Fruit fly (Drosophila melanogaster): Measurements from ENCODE around the gene CG31759.

CG31759 gene

DNA sequence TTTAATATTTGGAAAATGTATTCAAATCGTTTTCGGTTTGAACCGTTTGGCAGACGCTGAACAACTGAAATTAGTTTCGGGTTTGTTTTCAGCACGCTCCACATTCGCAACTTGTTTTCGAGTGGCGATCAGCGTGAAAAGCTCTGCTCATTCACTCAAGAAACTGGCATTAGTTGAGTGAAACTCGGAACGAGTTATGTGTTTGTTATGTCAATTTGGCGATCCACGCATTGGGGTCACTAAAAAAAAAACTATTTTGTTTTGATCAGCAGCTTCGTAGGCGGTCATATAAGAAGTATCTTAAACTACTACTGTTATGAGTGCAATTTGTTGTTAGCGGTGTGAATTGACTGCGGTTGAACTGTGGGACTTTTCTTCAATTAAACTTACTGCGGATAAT is 29.9 kb upstream of the CG31759 start, which contains the start of gene atilla:
Gene atilla (minus strand): TSS at position 266 of the 400 bp plus-strand sequence.
- no peak for TF ChIP-seq pad (GFP tag; optimal IDR thresholded peaks at IDR 0.05)
- no peak for TF ChIP-seq ovo (GFP tag; optimal IDR thresholded peaks at IDR 0.05)
- TF ChIP-seq bab1 (GFP tag; optimal IDR thresholded peaks at IDR 0.05) = no peak
- TF ChIP-seq cic (GFP tag; optimal IDR thresholded peaks at IDR 0.05) = no peak
- TF ChIP-seq CG14711 (tag; optimal IDR thresholded peaks at IDR 0.05) = no peak
- TF ChIP-seq Clk (GFP tag; optimal IDR thresholded peaks at IDR 0.05) = no peak
- TF ChIP-seq CG12768 (GFP tag; optimal IDR thresholded peaks at IDR 0.05) = no peak

DNA sequence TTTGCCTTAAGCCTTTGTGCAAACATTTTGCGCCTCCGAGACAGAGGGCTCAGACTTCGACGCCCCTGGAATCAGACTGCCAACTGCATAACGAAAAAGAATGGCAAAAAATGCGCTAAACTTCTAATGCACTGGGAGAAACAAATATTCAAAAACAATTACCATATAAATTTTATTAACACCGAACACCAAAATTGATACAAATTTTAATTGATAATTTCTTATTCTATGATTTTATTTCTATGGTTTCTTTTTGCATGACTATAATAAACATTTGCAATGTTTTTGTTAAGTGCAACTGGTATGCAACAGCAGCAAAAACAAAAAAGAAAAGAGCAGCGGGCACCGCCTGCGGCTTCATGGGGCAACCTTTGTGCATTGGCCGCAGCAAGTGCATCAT is 14.5 kb upstream of the CG31759 start:
- no peak for TF ChIP-seq cic (GFP tag; optimal IDR thresholded peaks at IDR 0.05)

DNA sequence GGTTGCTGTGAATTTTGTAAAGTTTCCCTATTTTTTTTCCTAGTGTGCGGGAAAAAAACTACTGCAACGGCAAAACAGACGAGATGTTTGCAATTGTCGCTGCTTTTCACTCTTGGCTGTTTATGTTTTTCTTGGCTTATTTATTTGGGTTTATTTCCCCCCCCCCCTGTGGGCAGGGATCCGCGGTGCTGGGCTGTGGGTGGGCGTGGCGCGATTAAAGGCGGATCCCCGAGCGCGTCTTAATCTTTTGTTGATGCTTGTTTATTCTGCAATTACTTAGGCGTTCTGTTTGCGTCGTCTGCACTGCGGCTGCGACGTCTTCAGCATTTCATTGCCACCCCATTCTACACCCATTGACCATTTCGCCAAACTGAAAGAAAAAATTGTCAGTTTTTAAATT is 12.7 kb upstream of the CG31759 start:
- TF ChIP-seq Mnt (GFP tag; optimal IDR thresholded peaks at IDR 0.05) (no peak), CG11617 (GFP tag; optimal IDR thresholded peaks at IDR 0.05) (no peak), toe (GFP tag; optimal IDR thresholded peaks at IDR 0.05) (no peak), tj (GFP tag; optimal IDR thresholded peaks at IDR 0.05) (no peak), CG14711 (tag; optimal IDR thresholded peaks at IDR 0.05) (no peak), CG33017 (tag; optimal IDR thresholded peaks at IDR 0.05) (no peak), pad (GFP tag; optimal IDR thresholded peaks at IDR 0.05) (no peak), Crg-1 (GFP tag; optimal IDR thresholded peaks at IDR 0.05) (no peak), Clk (GFP tag; optimal IDR thresholded peaks at IDR 0.05) (no peak), CG1620 (GFP tag; optimal IDR thresholded peaks at IDR 0.05) (no peak), Hr96 (GFP tag; optimal IDR thresholded peaks at IDR 0.05) (no peak), CG12768 (GFP tag; optimal IDR thresholded peaks at IDR 0.05) (no peak), CG7045 (GFP tag; optimal IDR thresholded peaks at IDR 0.05) (no peak), ovo (GFP tag; optimal IDR thresholded peaks at IDR 0.05) (no peak)

DNA sequence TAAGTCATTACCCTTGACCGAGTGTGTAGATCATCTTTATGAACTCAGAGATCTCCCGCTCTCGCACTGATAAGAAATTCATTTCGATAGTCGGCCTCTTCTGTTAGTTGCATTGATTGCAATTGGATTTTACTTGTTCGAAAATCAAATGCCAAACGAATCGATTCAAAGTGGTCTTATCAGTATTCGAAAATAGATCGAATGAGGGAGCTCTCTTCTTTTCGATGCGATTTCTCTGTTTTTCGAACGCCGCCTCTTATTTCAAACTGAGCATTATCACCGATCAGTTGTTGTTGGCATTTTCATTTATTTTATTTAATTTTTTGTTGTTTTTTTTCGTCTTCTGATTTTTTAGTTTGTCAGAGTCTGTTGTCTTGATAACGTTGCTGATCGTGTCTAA is 6.5 kb upstream of the CG31759 start:
- TF ChIP-seq tj (GFP tag; optimal IDR thresholded peaks at IDR 0.05) (no peak), kay (GFP tag; ENCODE audit: borderline replicate concordance) (peak; percentile 83)

DNA sequence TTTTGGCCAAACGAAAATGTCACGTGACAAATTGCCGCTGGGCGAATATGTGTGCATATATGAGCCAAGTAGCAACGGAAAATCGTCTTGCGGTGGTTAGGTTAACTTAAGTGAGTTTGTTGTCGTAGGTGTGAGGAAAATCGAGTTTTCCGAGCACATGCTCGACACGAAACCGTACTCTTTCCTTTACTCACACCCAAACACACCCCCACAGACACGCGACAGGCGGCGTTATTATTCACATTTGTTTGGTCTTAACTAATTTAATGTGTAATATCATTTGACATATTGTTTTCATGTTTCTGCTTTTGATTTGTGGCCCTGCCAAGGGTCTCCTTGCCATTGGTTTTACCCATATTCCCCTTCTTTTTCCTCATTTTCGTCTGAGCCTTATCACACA is 35.3 kb downstream of the CG31759 start:
- no peak for TF ChIP-seq CG7101 (tag; optimal IDR thresholded peaks at IDR 0.05)
- no peak for TF ChIP-seq cic (GFP tag; optimal IDR thresholded peaks at IDR 0.05)
- no peak for TF ChIP-seq CG1620 (GFP tag; optimal IDR thresholded peaks at IDR 0.05)
- TF ChIP-seq Crg-1 (GFP tag; optimal IDR thresholded peaks at IDR 0.05) = no peak
- no peak for TF ChIP-seq CG12768 (GFP tag; optimal IDR thresholded peaks at IDR 0.05)

DNA sequence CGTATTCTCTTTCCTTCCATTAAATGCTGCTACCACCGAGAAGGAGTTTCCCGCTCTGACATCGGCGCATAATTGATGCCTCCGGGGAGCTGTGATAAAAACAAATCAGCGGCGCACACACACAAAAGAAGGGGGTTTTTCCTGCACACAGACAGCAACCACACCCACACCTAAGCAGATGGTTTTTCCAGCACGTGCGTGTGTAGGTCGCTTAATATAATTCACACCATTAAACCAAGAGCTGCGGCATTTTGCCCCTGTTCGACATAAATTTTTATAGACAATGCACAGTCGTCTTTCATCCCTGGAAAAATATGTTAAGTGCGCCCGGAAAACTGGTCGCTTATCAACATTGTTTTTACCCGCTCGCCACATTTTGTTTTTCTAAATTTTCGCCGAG is 44.8 kb downstream of the CG31759 start:
- TF ChIP-seq CG7101 (tag; optimal IDR thresholded peaks at IDR 0.05) (no peak), cic (GFP tag; optimal IDR thresholded peaks at IDR 0.05) (no peak), CG7045 (GFP tag; optimal IDR thresholded peaks at IDR 0.05) (no peak), kay (GFP tag; ENCODE audit: borderline replicate concordance) (no peak), Clk (GFP tag; optimal IDR thresholded peaks at IDR 0.05) (no peak), tj (GFP tag; optimal IDR thresholded peaks at IDR 0.05) (no peak), pad (GFP tag; optimal IDR thresholded peaks at IDR 0.05) (no peak), ovo (GFP tag; optimal IDR thresholded peaks at IDR 0.05) (no peak), bab1 (GFP tag; optimal IDR thresholded peaks at IDR 0.05) (no peak), cnc (optimal IDR thresholded peaks at IDR 0.05) (no peak), Mnt (GFP tag; optimal IDR thresholded peaks at IDR 0.05) (no peak), Hr96 (GFP tag; optimal IDR thresholded peaks at IDR 0.05) (no peak), CG11617 (GFP tag; optimal IDR thresholded peaks at IDR 0.05) (no peak), CG33017 (tag; optimal IDR thresholded peaks at IDR 0.05) (no peak)

All from whole organism, adult.